Fruit fly (Drosophila melanogaster): ENCODE results near the gene ssh.

- no peak for TF ChIP-seq Crg-1 (GFP tag; optimal IDR thresholded peaks at IDR 0.05)
- TF ChIP-seq ovo (GFP tag; optimal IDR thresholded peaks at IDR 0.05), result no peak
- no peak for TF ChIP-seq kay (GFP tag; ENCODE audit: borderline replicate concordance)
- no peak for TF ChIP-seq toe (GFP tag; optimal IDR thresholded peaks at IDR 0.05)
- no peak for TF ChIP-seq CG11617 (GFP tag; optimal IDR thresholded peaks at IDR 0.05)
- no peak for TF ChIP-seq CG5204 (GFP tag; optimal IDR thresholded peaks at IDR 0.05)
Observed at dm6 chr3R:24935758-24936157, 9.0 kb downstream of the ssh start.
